Fruit fly (Drosophila melanogaster) whole organism, embryonic: ENCODE measurements around the gene endos.

Experiments
- Atf6 ChIP-seq: fragments of 200-800 bp; sonication (Bioruptor generic); IDR thresholded peaks from 2 replicates; pipeline ENCODE4 v1.3.6; 2022; ENCODE audit warnings: missing biosample characterization, missing genetic modification characterization
- CG11723 ChIP-seq: fragments of 200-800 bp; sonication (Bioruptor generic); optimal IDR thresholded peaks from 2 replicates; lab custom pipeline; 2017; ENCODE audit warnings: missing biosample characterization, mild to moderate bottlenecking, missing genetic modification characterization
- CG13624 ChIP-seq: fragments of 200-800 bp; sonication (Bioruptor generic); optimal IDR thresholded peaks from 2 replicates; lab custom pipeline; 2016; ENCODE audit warnings: missing biosample characterization, missing genetic modification characterization
- CG14014 ChIP-seq: fragments of 200-800 bp; sonication (Bioruptor generic); IDR thresholded peaks from 2 replicates; pipeline ENCODE4 v1.3.6; 2022; ENCODE audit warnings: missing biosample characterization, missing genetic modification characterization
- CG14667 ChIP-seq: fragments of 200-800 bp; sonication (Bioruptor generic); IDR thresholded peaks from 2 replicates; pipeline ENCODE4 v1.3.6; 2022; ENCODE audit warnings: missing biosample characterization, missing genetic modification characterization
- CG14710 ChIP-seq: fragments of 200-800 bp; sonication (Bioruptor generic); optimal IDR thresholded peaks from 3 replicates; lab custom pipeline; 2019; ENCODE audit warnings: missing biosample characterization, mild to moderate bottlenecking, missing genetic modification characterization, moderate library complexity
- CG16815 ChIP-seq: fragments of 200-800 bp; sonication (Bioruptor generic); optimal IDR thresholded peaks from 3 replicates; lab custom pipeline; 2017; ENCODE audit warnings: missing biosample characterization, mild to moderate bottlenecking, missing genetic modification characterization
- CG18011 ChIP-seq: fragments of 200-800 bp; sonication (Bioruptor generic); optimal IDR thresholded peaks from 2 replicates; lab custom pipeline; 2017; ENCODE audit warnings: missing biosample characterization, missing genetic modification characterization, mild to moderate bottlenecking, moderate library complexity, missing genotype
- CG2875 ChIP-seq: fragments of 200-800 bp; sonication (Bioruptor generic); optimal IDR thresholded peaks from 2 replicates; lab custom pipeline; 2017; ENCODE audit warnings: missing biosample characterization, mild to moderate bottlenecking, missing genetic modification characterization, missing genetic modification reagents
- CG2889 ChIP-seq: fragments of 200-800 bp; sonication (Bioruptor generic); IDR thresholded peaks from 3 replicates; pipeline ENCODE4 v1.3.6; 2022; ENCODE audit warnings: missing biosample characterization, missing genetic modification characterization
- CG34422 ChIP-seq: fragments of 200-800 bp; sonication (Bioruptor generic); IDR thresholded peaks from 3 replicates; pipeline ENCODE4 v1.3.6; 2022; ENCODE audit warnings: missing biosample characterization, missing genetic modification characterization
- CG42726 ChIP-seq: fragments of 200-800 bp; sonication (Bioruptor generic); IDR thresholded peaks from 2 replicates; pipeline ENCODE4 v1.3.6; 2022; ENCODE audit warnings: missing biosample characterization, missing genetic modification characterization; ENCODE audit not compliant: partially characterized antibody
- CG6272 ChIP-seq: fragments of 200-800 bp; sonication (Bioruptor generic); IDR thresholded peaks from 2 replicates; pipeline ENCODE4 v1.3.6; 2022; ENCODE audit warnings: missing biosample characterization, missing genetic modification characterization
- CG6654 ChIP-seq: fragments of 200-800 bp; sonication (Bioruptor generic); optimal IDR thresholded peaks from 2 replicates; lab custom pipeline; 2017; ENCODE audit warnings: missing biosample characterization, mild to moderate bottlenecking, missing genetic modification characterization
- CG6683 ChIP-seq: fragments of 200-800 bp; sonication (Bioruptor generic); optimal IDR thresholded peaks from 2 replicates; lab custom pipeline; 2017; ENCODE audit warnings: missing biosample characterization, mild to moderate bottlenecking, missing genetic modification characterization, missing genetic modification reagents
- Dbx ChIP-seq: fragments of 200-800 bp; sonication (Bioruptor generic); IDR thresholded peaks from 3 replicates; pipeline ENCODE4 v1.3.6; 2022; ENCODE audit warnings: missing biosample characterization, missing genetic modification characterization
- Dll ChIP-seq: fragments of 200-800 bp; sonication (Bioruptor generic); IDR thresholded peaks from 4 replicates; pipeline ENCODE4 v1.3.6; 2022; ENCODE audit warnings: missing biosample characterization, missing genetic modification characterization; ENCODE audit not compliant: partially characterized antibody
- Hand ChIP-seq: fragments of 200-800 bp; sonication (Bioruptor generic); optimal IDR thresholded peaks from 2 replicates; lab custom pipeline; 2017; ENCODE audit warnings: mild to moderate bottlenecking, missing biosample characterization, missing genetic modification reagents, missing genetic modification characterization
- Hr51 ChIP-seq, 2 experiments: fragments of 200-800 bp; sonication (Bioruptor generic); optimal IDR thresholded peaks; 2 replicates in 1 of 2; 3 replicates in 1 of 2; lab custom pipeline; 2016 to 2018; ENCODE audit warnings: missing biosample characterization in 2 of 2, missing genetic modification characterization in 2 of 2, mild to moderate bottlenecking in 1 of 2, moderate library complexity in 1 of 2
- Hsf ChIP-seq: fragments of 200-800 bp; sonication (Bioruptor generic); optimal IDR thresholded peaks from 3 replicates; lab custom pipeline; 2016; ENCODE audit warnings: missing biosample characterization, missing genetic modification characterization
- Lpt ChIP-seq: fragments of >200 bp; optimal IDR thresholded peaks from 2 replicates; lab custom pipeline; 2018; ENCODE audit warnings: missing biosample characterization, missing genetic modification characterization
- MTF-1 ChIP-seq: fragments of 200-800 bp; sonication (Bioruptor generic); optimal IDR thresholded peaks from 2 replicates; lab custom pipeline; 2018; ENCODE audit warnings: missing biosample characterization, mild to moderate bottlenecking, missing genetic modification characterization, borderline replicate concordance
- Oli ChIP-seq: fragments of 200-800 bp; sonication (Bioruptor generic); optimal IDR thresholded peaks from 2 replicates; lab custom pipeline; 2018; ENCODE audit warnings: missing biosample characterization, mild to moderate bottlenecking, missing genetic modification characterization, moderate library complexity
- Sox100B ChIP-seq: fragments of 200-800 bp; sonication (Bioruptor generic); optimal IDR thresholded peaks from 3 replicates; lab custom pipeline; 2018; ENCODE audit warnings: missing biosample characterization, mild to moderate bottlenecking, missing genetic modification characterization
- Tbp ChIP-seq: fragments of >200 bp; optimal IDR thresholded peaks from 2 replicates; lab custom pipeline; 2018; ENCODE audit warnings: missing biosample characterization, missing genetic modification characterization
- al ChIP-seq: fragments of 200-800 bp; sonication (Bioruptor generic); IDR thresholded peaks from 2 replicates; pipeline ENCODE4 v1.3.6; 2022; ENCODE audit warnings: missing biosample characterization, missing genetic modification characterization
- aop ChIP-seq: fragments of 200-800 bp; sonication (Bioruptor generic); IDR thresholded peaks from 2 replicates; pipeline ENCODE4 v1.3.6; 2022; ENCODE audit warnings: missing biosample characterization, missing genetic modification characterization
- bbx ChIP-seq: fragments of 200-800 bp; sonication (Bioruptor generic); IDR thresholded peaks from 2 replicates; pipeline ENCODE4 v1.3.6; 2022; ENCODE audit warnings: missing biosample characterization, missing genetic modification characterization; ENCODE audit not compliant: partially characterized antibody
- bcd ChIP-seq: fragments of 200-800 bp; sonication (Bioruptor generic); optimal IDR thresholded peaks from 2 replicates; lab custom pipeline; 2017; ENCODE audit warnings: missing biosample characterization, mild to moderate bottlenecking, missing genetic modification characterization
- bowl ChIP-seq: fragments of 200-800 bp; sonication (Bioruptor generic); IDR thresholded peaks from 2 replicates; pipeline ENCODE4 v1.3.6; 2022; ENCODE audit warnings: missing biosample characterization, missing genetic modification characterization
- br ChIP-seq: fragments of >200 bp; optimal IDR thresholded peaks from 2 replicates; lab custom pipeline; 2017
- bsh ChIP-seq, 2 experiments: fragments of 200-800 bp; sonication (Bioruptor generic); optimal IDR thresholded peaks; 2 replicates each; lab custom pipeline; 2017 to 2018; ENCODE audit warnings: mild to moderate bottlenecking in 2 of 2, missing biosample characterization in 2 of 2, missing genetic modification characterization in 2 of 2, moderate library complexity in 1 of 2
- crc ChIP-seq: fragments of 200-800 bp; sonication (Bioruptor generic); optimal IDR thresholded peaks from 2 replicates; lab custom pipeline; 2016; ENCODE audit warnings: missing biosample characterization, missing genetic modification characterization
- eve ChIP-seq, 2 experiments: fragments of >200 bp; optimal IDR thresholded peaks; 2 replicates each; lab custom pipeline; 2017; ENCODE audit warnings: missing biosample characterization in 2 of 2, missing genetic modification characterization in 2 of 2
- gem ChIP-seq: fragments of 200-800 bp; sonication (Bioruptor generic); optimal IDR thresholded peaks from 2 replicates; lab custom pipeline; 2019; ENCODE audit warnings: missing biosample characterization, mild to moderate bottlenecking, missing genetic modification characterization, moderate library complexity
- hb ChIP-seq: fragments of 200-800 bp; sonication (Bioruptor generic); IDR thresholded peaks from 3 replicates; pipeline ENCODE4 v1.3.6; 2022; ENCODE audit warnings: missing biosample characterization, missing genetic modification characterization; ENCODE audit not compliant: partially characterized antibody
- jumu ChIP-seq: fragments of 200-800 bp; sonication (Bioruptor generic); optimal IDR thresholded peaks from 3 replicates; lab custom pipeline; 2016; ENCODE audit warnings: missing biosample characterization, missing genetic modification characterization
- lilli ChIP-seq: fragments of 200-800 bp; sonication (Bioruptor generic); optimal IDR thresholded peaks from 3 replicates; lab custom pipeline; 2016; ENCODE audit warnings: missing biosample characterization, missing genetic modification characterization
- lmd ChIP-seq: fragments of 200-800 bp; sonication (Bioruptor generic); IDR thresholded peaks from 2 replicates; pipeline ENCODE4 v1.3.6; 2022; ENCODE audit warnings: missing biosample characterization, missing genetic modification characterization
- oc ChIP-seq: fragments of 200-800 bp; sonication (Bioruptor generic); optimal IDR thresholded peaks from 2 replicates; lab custom pipeline; 2018; ENCODE audit warnings: missing biosample characterization, mild to moderate bottlenecking, missing genetic modification characterization, moderate library complexity
- odd ChIP-seq: fragments of 200-800 bp; sonication (Bioruptor generic); optimal IDR thresholded peaks from 2 replicates; lab custom pipeline; 2017; ENCODE audit warnings: missing biosample characterization, mild to moderate bottlenecking, missing genetic modification characterization
- onecut ChIP-seq: fragments of 200-800 bp; sonication (Bioruptor generic); IDR thresholded peaks from 2 replicates; pipeline ENCODE4 v1.3.6; 2022; ENCODE audit warnings: missing biosample characterization, missing genetic modification characterization
- otp ChIP-seq: fragments of 200-800 bp; sonication (Bioruptor generic); IDR thresholded peaks from 3 replicates; pipeline ENCODE4, ENCODE4 v1.3.6; 2022; ENCODE audit warnings: missing biosample characterization, missing genetic modification characterization
- sens ChIP-seq: fragments of 200-800 bp; sonication (Bioruptor generic); peaks from one replicate; lab custom pipeline; 2016; ENCODE audit warnings: missing biosample characterization, missing genetic modification characterization
- tio ChIP-seq: fragments of 200-800 bp; sonication (Bioruptor generic); optimal IDR thresholded peaks from 2 replicates; lab custom pipeline; 2017; ENCODE audit warnings: missing biosample characterization, missing genetic modification characterization, inconsistent platforms
- trh ChIP-seq: fragments of 200-800 bp; sonication (Bioruptor generic); optimal IDR thresholded peaks from 2 replicates; lab custom pipeline; 2016; ENCODE audit warnings: missing biosample characterization, missing genetic modification characterization
- twi ChIP-seq: fragments of 200-800 bp; optimal IDR thresholded peaks from 2 replicates; lab custom pipeline; 2019; ENCODE audit warnings: missing biosample characterization, mild to moderate bottlenecking, missing genetic modification characterization, moderate library complexity
- unc-4 ChIP-seq: fragments of 200-800 bp; sonication (Bioruptor generic); IDR thresholded peaks from 2 replicates; pipeline ENCODE4 v1.3.6; 2022; ENCODE audit warnings: missing biosample characterization, missing genetic modification characterization; ENCODE audit not compliant: partially characterized antibody
- wdn ChIP-seq: fragments of 200-800 bp; sonication (Bioruptor generic); IDR thresholded peaks from 2 replicates; pipeline ENCODE4 v1.3.6; 2022; ENCODE audit warnings: missing biosample characterization, missing genetic modification characterization
- yki ChIP-seq: fragments of >200 bp; optimal IDR thresholded peaks from 3 replicates; lab custom pipeline; 2018
- zen ChIP-seq: fragments of 200-800 bp; sonication (Bioruptor generic); optimal IDR thresholded peaks from 3 replicates; lab custom pipeline; 2018; ENCODE audit warnings: missing biosample characterization, mild to moderate bottlenecking, missing genetic modification characterization, moderate library complexity
- zf30C ChIP-seq: fragments of 200-800 bp; sonication (Bioruptor generic); optimal IDR thresholded peaks from 3 replicates; lab custom pipeline; 2018; ENCODE audit warnings: missing biosample characterization, mild to moderate bottlenecking, missing genetic modification characterization

The endos gene

DNA sequence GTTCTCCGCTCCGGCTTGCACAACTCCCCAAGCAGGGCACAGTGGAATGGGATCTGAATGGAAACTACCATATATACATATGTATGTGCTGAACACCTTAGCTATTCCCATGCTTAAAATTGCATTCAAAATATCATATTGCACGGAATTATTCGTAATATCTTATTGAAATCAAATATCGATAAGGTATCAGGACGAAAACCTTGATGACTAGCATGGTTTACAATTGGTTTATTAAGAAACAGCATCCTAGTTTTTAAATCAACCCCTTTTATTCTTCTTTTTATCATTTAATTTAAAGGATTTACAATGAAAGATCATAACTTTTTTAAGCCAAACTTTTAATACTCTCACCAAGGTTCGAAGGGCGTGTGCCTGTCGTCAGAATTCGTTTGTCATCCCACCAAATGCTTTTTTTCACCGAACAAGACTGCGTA lies 23.8 kb upstream of the endos start (continued):
- TF ChIP-seq tio (peak; percentile 22), Dll (0 out of 4 replicates have a peak, but pooled peaks have one; percentile 6), sens (peak; percentile 80), bsh (GFP tag; optimal IDR thresholded peaks at IDR 0.05; lab: Kevin White, UChicago) (no peak), crc (GFP tag; lab: Kevin White, UChicago) (peak; percentile 8), CG14014 (GFP tag; lab: Robert Waterston, UW) (no peak), br (lab: Kevin White, UChicago) (no peak), Hsf (GFP tag; lab: Kevin White, UChicago) (peak; percentile 33), hb (GFP tag; lab: Robert Waterston, UW) (no peak), bcd (GFP tag; lab: Kevin White, UChicago) (peak; percentile 7), CG16815 (no peak), bbx (GFP tag; lab: Robert Waterston, UW) (no peak), trh (no peak), Lpt (no peak), odd (no peak), lilli (GFP tag; lab: Kevin White, UChicago) (peak; percentile 39), CG2875 (GFP tag; lab: Kevin White, UChicago) (no peak), al (no peak), Hr51 (GFP tag; optimal IDR thresholded peaks at IDR 0.05; lab: Kevin White, UChicago) (peak in 1 of 2 experiments; percentile 7), zen (no peak), CG34422 (no peak), CG6683 (no peak), CG42726 (GFP tag; lab: Robert Waterston, UW) (no peak), onecut (GFP tag; lab: Robert Waterston, UW) (no peak), Hand (GFP tag; lab: Kevin White, UChicago) (no peak), CG2889 (GFP tag; lab: Robert Waterston, UW) (no peak), otp (GFP tag; lab: Robert Waterston, UW) (no peak), Tbp (GFP tag; lab: Kevin White, UChicago) (no peak), CG14667 (GFP tag; lab: Robert Waterston, UW) (no peak), eve (GFP tag; optimal IDR thresholded peaks at IDR 0.05; lab: Kevin White, UChicago) (no peak), CG6654 (GFP tag; lab: Kevin White, UChicago) (peak; percentile 18), bowl (GFP tag; lab: Robert Waterston, UW) (no peak), Oli (peak; percentile 39), wdn (no peak), CG11723 (GFP tag; lab: Kevin White, UChicago) (no peak), twi (tag; lab: Kevin White, UChicago) (no peak), Sox100B (peak; percentile 25), unc-4 (GFP tag; lab: Robert Waterston, UW) (no peak), yki (lab: Kevin White, UChicago) (no peak), CG13624 (GFP tag; lab: Kevin White, UChicago) (no peak), lmd (GFP tag; lab: Robert Waterston, UW) (no peak; the same call in 1 of the 2 replicates), oc (tag; lab: Kevin White, UChicago) (no peak), gem (tag; lab: Kevin White, UChicago) (peak; percentile 41), jumu (no peak), zf30C (GFP tag; lab: Kevin White, UChicago) (no peak), Dbx (0 out of 3 replicates have a peak, but pooled peaks have one; percentile 30), CG14710 (tag; lab: Kevin White, UChicago) (no peak), Atf6 (no peak), CG18011 (GFP tag; lab: Kevin White, UChicago) (no peak), MTF-1 (GFP tag; lab: Kevin White, UChicago) (no peak), aop (GFP tag; lab: Robert Waterston, UW) (no peak), CG6272 (GFP tag; lab: Robert Waterston, UW) (no peak)
